Fruit fly (Drosophila melanogaster): ENCODE data around the gene CG7768.

dm6 chr3L:14173325-14173724 lies 44.7 kb upstream of the CG7768 start:
- TF ChIP-seq CG18476 (GFP tag; optimal IDR thresholded peaks at IDR 0.05): no peak
- TF ChIP-seq Bdp1 (GFP tag; optimal IDR thresholded peaks at IDR 0.05): no peak
- no peak for TF ChIP-seq Fer1 (GFP tag; optimal IDR thresholded peaks at IDR 0.05)
- TF ChIP-seq bsh (GFP tag; optimal IDR thresholded peaks at IDR 0.05): no peak
- TF ChIP-seq D (optimal IDR thresholded peaks at IDR 0.05): no peak
- TF ChIP-seq D (GFP tag; optimal IDR thresholded peaks at IDR 0.05): no peak

Measured in whole organism, embryonic.